Worm (Caenorhabditis elegans) whole organism, L1 larva: ENCODE results near the gene C03B8.3.

Source experiments
- blmp-1 ChIP-seq: fragments of 150-350 bp; optimal IDR thresholded peaks from 2 replicates; lab custom pipeline; 2014; ENCODE audit warnings: missing biosample characterization, missing genetic modification characterization
- mep-1 ChIP-seq: fragments of 150-350 bp; optimal IDR thresholded peaks from 2 replicates; lab custom pipeline; 2014; ENCODE audit warnings: missing biosample characterization, missing genetic modification characterization
- nhr-28 ChIP-seq: fragments of 150-350 bp; optimal IDR thresholded peaks from 2 replicates; lab custom pipeline; 2014; ENCODE audit warnings: missing biosample characterization, missing genetic modification characterization

DNA sequence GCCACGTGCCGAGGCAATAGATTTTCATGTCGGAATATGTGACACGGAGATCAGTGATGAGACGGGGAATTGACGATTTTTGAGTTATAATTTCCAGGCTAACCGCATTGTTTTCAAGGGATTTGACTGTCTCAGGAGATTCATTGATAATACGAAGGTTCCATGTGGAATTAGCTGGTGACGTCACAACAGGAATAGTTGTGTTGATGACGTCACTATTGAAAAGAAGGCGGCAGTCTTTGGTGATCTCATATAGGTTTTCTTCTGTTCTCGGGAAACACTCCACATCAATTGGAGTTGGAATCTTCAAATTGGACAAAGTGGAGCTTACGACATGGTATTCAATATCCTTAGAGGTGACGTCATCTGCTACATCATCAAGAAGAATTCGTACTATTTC, 31.1 kb downstream of the C03B8.3 start:
- TF ChIP-seq mep-1 (tag; lab: Kevin White, UChicago) (no peak), nhr-28 (tag; lab: Kevin White, UChicago) (no peak), blmp-1 (tag; lab: Kevin White, UChicago) (no peak)
